Fruit fly (Drosophila melanogaster): ENCODE results near the gene Nin.

DNA sequence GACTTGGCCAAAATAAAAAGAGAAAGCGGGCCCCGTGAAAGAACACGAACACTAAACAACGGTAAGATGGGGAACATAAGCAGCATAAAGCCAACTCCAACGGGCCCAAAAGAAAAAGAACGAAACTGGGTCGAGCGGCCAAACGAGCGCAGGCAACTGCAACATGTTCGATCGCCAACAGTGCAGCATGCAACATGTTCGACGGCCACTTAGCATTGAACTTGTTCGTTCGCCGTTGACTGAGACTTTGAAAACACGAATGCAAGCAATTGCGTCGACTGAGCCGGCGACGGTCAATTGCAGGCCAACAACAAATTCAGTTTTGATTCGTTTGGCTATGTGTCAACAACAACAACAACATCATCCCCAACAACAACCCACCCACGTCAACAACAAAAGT lies 10.4 kb upstream of the Nin start, which contains the start of gene vri:
- no peak for TF ChIP-seq CG7045 (GFP tag; optimal IDR thresholded peaks at IDR 0.05)
- TF ChIP-seq kay (GFP tag; ENCODE audit: borderline replicate concordance), result no peak
- TF ChIP-seq toe (GFP tag; optimal IDR thresholded peaks at IDR 0.05), result no peak
- no peak for TF ChIP-seq Mnt (GFP tag; optimal IDR thresholded peaks at IDR 0.05)
- TF ChIP-seq CG12768 (GFP tag; optimal IDR thresholded peaks at IDR 0.05), result no peak
- no peak for TF ChIP-seq cnc (optimal IDR thresholded peaks at IDR 0.05)
- no peak for TF ChIP-seq CG5204 (GFP tag; optimal IDR thresholded peaks at IDR 0.05)
- no peak for TF ChIP-seq bab1 (GFP tag; optimal IDR thresholded peaks at IDR 0.05)
- no peak for TF ChIP-seq Hr96 (GFP tag; optimal IDR thresholded peaks at IDR 0.05)
- TF ChIP-seq ovo (GFP tag; optimal IDR thresholded peaks at IDR 0.05), result no peak
- no peak for TF ChIP-seq pad (GFP tag; optimal IDR thresholded peaks at IDR 0.05)
- TF ChIP-seq CG14711 (tag; optimal IDR thresholded peaks at IDR 0.05), result no peak
- no peak for TF ChIP-seq CG33017 (tag; optimal IDR thresholded peaks at IDR 0.05)
- TF ChIP-seq CG11617 (GFP tag; optimal IDR thresholded peaks at IDR 0.05), result no peak
